Worm (Caenorhabditis elegans): Measurements from ENCODE around the gene fbxa-143.

ce11 chrV:16139529-16139928 lies 12.2 kb upstream of the fbxa-143 start, which contains the start of gene clc-11:
- no peak for TF ChIP-seq him-1 (tag; optimal IDR thresholded peaks at IDR 0.05)
- no peak for TF ChIP-seq W03F9.2 (tag; optimal IDR thresholded peaks at IDR 0.05)
- no peak for TF ChIP-seq dao-5 (tag; optimal IDR thresholded peaks at IDR 0.05)
